Worm (Caenorhabditis elegans) whole organism, L3 larva: Measurements from ENCODE around the gene nyn-3.

Experiments used
- R02D3.7 ChIP-seq: fragments of 150-350 bp; optimal IDR thresholded peaks from 2 replicates; lab custom pipeline; 2014; ENCODE audit warnings: missing biosample characterization, missing genetic modification characterization
- ZK546.5 ChIP-seq: sonication (generic microtip); optimal IDR thresholded peaks from 2 replicates; lab custom pipeline; 2017; ENCODE audit warnings: missing biosample characterization, missing genetic modification characterization
- aly-2 ChIP-seq: fragments of 150-350 bp; optimal IDR thresholded peaks from 2 replicates; lab custom pipeline; 2014; ENCODE audit warnings: missing biosample characterization, missing genetic modification characterization
- ama-1 ChIP-seq: fragments of 150-350 bp; optimal IDR thresholded peaks from 2 replicates; lab custom pipeline; 2018
- ceh-9 ChIP-seq: sonication (generic microtip); optimal IDR thresholded peaks from 2 replicates; lab custom pipeline; 2018; ENCODE audit warnings: missing biosample characterization, missing genetic modification characterization
- daf-12 ChIP-seq: fragments of 150-350 bp; optimal IDR thresholded peaks from 2 replicates; lab custom pipeline; 2014; ENCODE audit warnings: missing biosample characterization, missing genetic modification reagents, missing genetic modification characterization
- egl-5 ChIP-seq: fragments of 150-350 bp; optimal IDR thresholded peaks from 2 replicates; lab custom pipeline; 2017; ENCODE audit warnings: missing biosample characterization, missing genetic modification reagents, missing genetic modification characterization, inconsistent platforms
- elt-1 ChIP-seq: fragments of 150-350 bp; optimal IDR thresholded peaks from 2 replicates; lab custom pipeline; 2014; ENCODE audit warnings: missing biosample characterization, missing genetic modification characterization
- elt-2 ChIP-seq: sonication (generic microtip); optimal IDR thresholded peaks from 2 replicates; lab custom pipeline; 2016; ENCODE audit warnings: missing genetic modification reagents, mild to moderate bottlenecking, missing genetic modification characterization, missing compliant biosample characterization
- elt-3 ChIP-seq, 3 experiments: fragments of 150-350 bp in 1 of 3; sonication (generic microtip) in 2 of 3; optimal IDR thresholded peaks; 2 replicates in 2 of 3; 4 replicates in 1 of 3; lab custom pipeline; 2014 to 2017; ENCODE audit warnings: missing biosample characterization in 3 of 3, missing genetic modification characterization in 3 of 3
- eor-1 ChIP-seq, 2 experiments: fragments of 150-350 bp; optimal IDR thresholded peaks; 2 replicates each; lab custom pipeline; 2014 to 2018; ENCODE audit warnings: missing biosample characterization in 2 of 2, missing genetic modification characterization in 2 of 2
- fkh-2 ChIP-seq: fragments of 150-350 bp; optimal IDR thresholded peaks from 2 replicates; lab custom pipeline; 2014; ENCODE audit warnings: missing biosample characterization, missing genetic modification reagents, missing genetic modification characterization
- hmg-11 ChIP-seq: sonication (generic microtip); optimal IDR thresholded peaks from 2 replicates; lab custom pipeline; 2016; ENCODE audit warnings: missing genetic modification characterization, missing compliant biosample characterization
- jun-1 ChIP-seq: fragments of 150-350 bp; optimal IDR thresholded peaks from 2 replicates; lab custom pipeline; 2014; ENCODE audit warnings: missing biosample characterization, missing genetic modification reagents, missing genetic modification characterization
- lin-15B ChIP-seq: fragments of 150-350 bp; optimal IDR thresholded peaks from 2 replicates; lab custom pipeline; 2014; ENCODE audit warnings: missing biosample characterization, missing genetic modification characterization
- lin-39 ChIP-seq: fragments of 150-350 bp; optimal IDR thresholded peaks from 2 replicates; lab custom pipeline; 2018; ENCODE audit warnings: missing biosample characterization, missing genetic modification reagents, missing genetic modification characterization
- mml-1 ChIP-seq: fragments of 150-350 bp; sonication (generic microtip); optimal IDR thresholded peaks from 3 replicates; lab custom pipeline; 2014; ENCODE audit warnings: missing biosample characterization, missing genetic modification characterization
- nfya-1 ChIP-seq: sonication (generic microtip); optimal IDR thresholded peaks from 2 replicates; lab custom pipeline; 2017; ENCODE audit warnings: missing genetic modification characterization, mild to moderate bottlenecking, missing compliant biosample characterization, antibody characterized with exemption, moderate library complexity; ENCODE audit not compliant: insufficient read depth
- nhr-11 ChIP-seq: fragments of 150-350 bp; optimal IDR thresholded peaks from 2 replicates; lab custom pipeline; 2014; ENCODE audit warnings: missing biosample characterization, missing genetic modification characterization
- nhr-12 ChIP-seq: fragments of 150-350 bp; optimal IDR thresholded peaks from 2 replicates; lab custom pipeline; 2014; ENCODE audit warnings: missing biosample characterization, missing genetic modification characterization
- nhr-237 ChIP-seq: fragments of 150-350 bp; optimal IDR thresholded peaks from 2 replicates; lab custom pipeline; 2014; ENCODE audit warnings: missing biosample characterization, missing genetic modification characterization
- nhr-28 ChIP-seq: fragments of 150-350 bp; optimal IDR thresholded peaks from 2 replicates; lab custom pipeline; 2014; ENCODE audit warnings: missing biosample characterization, missing genetic modification characterization
- nhr-76 ChIP-seq: fragments of 150-350 bp; sonication (generic microtip); optimal IDR thresholded peaks from 5 replicates; lab custom pipeline; 2014; ENCODE audit warnings: missing biosample characterization, missing genetic modification characterization
- nhr-77 ChIP-seq: fragments of 150-350 bp; optimal IDR thresholded peaks from 2 replicates; lab custom pipeline; 2014; ENCODE audit warnings: missing biosample characterization, missing genetic modification characterization
- pha-4 ChIP-seq: fragments of 150-350 bp; optimal IDR thresholded peaks from 2 replicates; lab custom pipeline; 2014; ENCODE audit warnings: missing biosample characterization, missing genetic modification reagents, missing genetic modification characterization
- pqm-1 ChIP-seq: fragments of 150-350 bp; optimal IDR thresholded peaks from 2 replicates; lab custom pipeline; 2017; ENCODE audit warnings: missing biosample characterization, missing genetic modification characterization, inconsistent platforms
- skn-1 ChIP-seq: fragments of 150-350 bp; optimal IDR thresholded peaks from 2 replicates; lab custom pipeline; 2014; ENCODE audit warnings: missing biosample characterization, missing genetic modification characterization
- snpc-4 ChIP-seq: fragments of 150-350 bp; optimal IDR thresholded peaks from 2 replicates; lab custom pipeline; 2014; ENCODE audit warnings: missing biosample characterization, missing genetic modification characterization
- tbx-2 ChIP-seq: sonication (generic microtip); optimal IDR thresholded peaks from 2 replicates; lab custom pipeline; 2016; ENCODE audit warnings: mild to moderate bottlenecking, missing genetic modification characterization, missing compliant biosample characterization
- unc-62 ChIP-seq: fragments of 150-350 bp; sonication (generic microtip); optimal IDR thresholded peaks from 4 replicates; lab custom pipeline; 2014; ENCODE audit warnings: missing biosample characterization, missing genetic modification reagents, missing genetic modification characterization
- ztf-11 ChIP-seq: fragments of 150-350 bp; optimal IDR thresholded peaks from 2 replicates; lab custom pipeline; 2014; ENCODE audit warnings: missing biosample characterization, missing genetic modification characterization
- ztf-4 ChIP-seq: fragments of 150-350 bp; optimal IDR thresholded peaks from 2 replicates; lab custom pipeline; 2014; ENCODE audit warnings: missing biosample characterization, missing genetic modification characterization

nyn-3 gene

DNA sequence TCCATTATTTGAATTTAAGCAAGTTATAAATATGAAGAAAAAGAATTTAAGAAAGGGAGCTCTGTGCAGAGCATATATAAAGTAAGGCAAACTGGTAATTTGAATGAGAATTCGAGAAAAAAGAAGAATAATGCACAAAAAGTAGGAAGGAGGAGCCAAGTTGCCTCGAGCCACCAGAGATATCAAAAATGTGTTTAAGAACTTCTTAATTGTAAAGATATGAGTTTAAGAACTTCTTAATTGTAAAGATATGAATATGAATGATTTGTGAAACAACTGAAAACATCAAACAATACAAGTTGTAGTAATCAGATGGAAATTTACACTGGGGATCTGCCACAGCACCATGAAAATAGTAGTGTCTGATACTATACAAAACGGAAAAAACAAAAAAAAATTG lies 5.6 kb downstream of the nyn-3 start, which contains the start of gene F13H8.6:
F13H8.6 (minus strand) TSS at position 101 of the 400 bp plus-strand sequence.
- TF ChIP-seq elt-1 (tag; lab: Kevin White, UChicago) (no peak), ztf-4 (tag; lab: Kevin White, UChicago) (no peak), nhr-12 (tag; lab: Kevin White, UChicago) (no peak), R02D3.7 (tag; lab: Kevin White, UChicago) (no peak), pqm-1 (tag; lab: Kevin White, UChicago) (no peak), nhr-28 (no peak), nhr-237 (tag; lab: Kevin White, UChicago) (no peak), nfya-1 (tag; lab: Kevin White, UChicago) (no peak), daf-12 (tag; lab: Kevin White, UChicago) (no peak), aly-2 (tag; lab: Kevin White, UChicago) (no peak), unc-62 (GFP tag; lab: Kevin White, UChicago) (no peak), snpc-4 (tag; lab: Kevin White, UChicago) (no peak), nhr-77 (tag; lab: Kevin White, UChicago) (no peak), lin-15B (tag; lab: Kevin White, UChicago) (no peak), skn-1 (tag; lab: Kevin White, UChicago) (no peak), fkh-2 (no peak), tbx-2 (no peak)

- no peak for TF ChIP-seq elt-3 (tag; optimal IDR thresholded peaks at IDR 0.05; lab: Kevin White, UChicago)
- TF ChIP-seq pha-4 (tag; lab: Kevin White, UChicago): peak; percentile 14
- peak; percentile 21 for TF ChIP-seq jun-1 (tag; lab: Kevin White, UChicago)
- peak; percentile 88 for TF ChIP-seq elt-2 (tag; lab: Kevin White, UChicago)
- TF ChIP-seq ama-1 (lab: Kevin White, UChicago): no peak
- TF ChIP-seq pqm-1 (tag; lab: Kevin White, UChicago): peak; percentile 61
- TF ChIP-seq daf-12 (tag; lab: Kevin White, UChicago): no peak
- TF ChIP-seq ztf-4 (tag; lab: Kevin White, UChicago): no peak
- TF ChIP-seq, all 47 proteins: peak for 4
Observed at ce11 chrII:6283074-6283473, 9.4 kb downstream of the nyn-3 start, which contains the start of gene F13H8.1. Gene F13H8.1, plus strand, starts transcription at chrII:6283384.

DNA sequence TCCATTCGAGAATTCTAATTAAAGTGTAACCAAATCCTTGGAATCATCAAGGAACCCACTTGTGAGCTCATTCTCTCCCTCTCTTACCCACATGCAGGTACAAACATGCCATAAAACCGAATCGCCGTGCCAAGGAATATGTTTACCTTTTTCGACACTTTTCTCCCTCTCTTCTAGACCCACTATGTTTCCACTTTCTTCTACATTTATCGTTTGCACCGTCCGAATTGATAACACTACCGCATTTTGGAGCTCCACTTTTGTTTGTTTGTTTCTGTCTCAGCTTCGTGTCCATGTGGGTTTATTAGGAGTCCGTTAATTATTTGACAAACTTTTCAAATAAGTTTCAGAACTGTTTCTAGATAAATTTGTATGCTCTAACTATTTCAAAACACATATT lies 10.5 kb downstream of the nyn-3 start:
- peak; percentile 66 for TF ChIP-seq elt-2 (tag; lab: Kevin White, UChicago)
- no peak for TF ChIP-seq ZK546.5 (tag; lab: Kevin White, UChicago)
- peak; percentile 9 for TF ChIP-seq pha-4 (tag; lab: Kevin White, UChicago)
- TF ChIP-seq pqm-1 (tag; lab: Kevin White, UChicago): peak; percentile 68
- TF ChIP-seq R02D3.7 (tag; lab: Kevin White, UChicago): no peak
- TF ChIP-seq lin-15B (tag; lab: Kevin White, UChicago): peak; percentile 17
- no peak for TF ChIP-seq fkh-2

ce11 chrII:6281002-6281401 lies 11.4 kb downstream of the nyn-3 start, which contains the start of gene scly-1:
Gene scly-1, minus strand, starts transcription at chrII:6281102.
- TF ChIP-seq nhr-11 (tag; lab: Kevin White, UChicago) (no peak), aly-2 (tag; lab: Kevin White, UChicago) (no peak), daf-12 (tag; lab: Kevin White, UChicago) (no peak), snpc-4 (tag; lab: Kevin White, UChicago) (no peak), mml-1 (no peak), pha-4 (tag; lab: Kevin White, UChicago) (no peak), nhr-77 (tag; lab: Kevin White, UChicago) (no peak), pqm-1 (tag; lab: Kevin White, UChicago) (no peak), skn-1 (tag; lab: Kevin White, UChicago) (no peak), ceh-9 (tag; lab: Kevin White, UChicago) (no peak), lin-15B (tag; lab: Kevin White, UChicago) (no peak), ztf-11 (tag; lab: Kevin White, UChicago) (no peak), egl-5 (tag; lab: Kevin White, UChicago) (no peak), hmg-11 (tag; lab: Kevin White, UChicago) (no peak), eor-1 (tag; optimal IDR thresholded peaks at IDR 0.05; lab: Kevin White, UChicago) (no peak), nhr-76 (no peak)

DNA sequence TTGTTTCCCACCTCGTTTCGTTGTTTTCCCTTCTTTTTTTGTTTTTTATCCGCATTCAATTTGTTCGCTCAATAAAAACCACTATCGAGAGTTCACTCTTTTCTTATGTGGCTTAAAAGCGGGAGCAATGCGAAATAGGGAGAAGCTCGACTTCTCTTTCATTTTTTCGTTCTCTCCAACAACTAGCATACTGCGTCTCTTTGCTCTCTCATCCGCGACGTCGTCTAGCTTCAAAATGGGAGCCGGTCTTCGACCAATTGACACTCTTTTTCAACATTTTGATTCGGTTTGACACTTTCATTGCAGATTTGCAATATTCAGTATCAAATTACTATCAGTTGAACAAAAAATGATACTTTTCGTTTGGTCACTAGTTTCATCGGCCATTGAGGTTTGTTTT lies 18.5 kb downstream of the nyn-3 start, which contains the start of gene bpl-1:
bpl-1 (plus strand) TSS at position 301 of the 400 bp plus-strand sequence.
- peak; percentile 38 for TF ChIP-seq nfya-1 (tag; lab: Kevin White, UChicago)
- TF ChIP-seq nhr-12 (tag; lab: Kevin White, UChicago): no peak
- TF ChIP-seq lin-39 (tag; lab: Kevin White, UChicago): peak; percentile 37
- TF ChIP-seq, all 47 proteins: peak for 2
